Fruit fly (Drosophila melanogaster) whole organism, embryonic: ENCODE data around the gene CG18281.
A peak's percentile ranks its signal among the peaks of the same experiment; 100 is the strongest.

ENCODE experiments used
- Atf3 ChIP-seq: fragments of 200-800 bp; sonication (Bioruptor generic); optimal IDR thresholded peaks from 3 replicates; lab custom pipeline; 2016; ENCODE audit warnings: missing biosample characterization, missing genetic modification characterization
- C15 ChIP-seq: fragments of 200-800 bp; sonication (Bioruptor generic); IDR thresholded peaks from 3 replicates; pipeline ENCODE4 v1.3.6; 2022; ENCODE audit warnings: missing biosample characterization, missing genetic modification characterization
- CG10979 ChIP-seq: fragments of 200-800 bp; sonication (Bioruptor generic); optimal IDR thresholded peaks from 2 replicates; lab custom pipeline; 2018; ENCODE audit warnings: missing biosample characterization, mild to moderate bottlenecking, missing genetic modification characterization, moderate library complexity
- CG12942 ChIP-seq: fragments of 200-800 bp; sonication (Bioruptor generic); optimal IDR thresholded peaks from 3 replicates; lab custom pipeline; 2016; ENCODE audit warnings: missing biosample characterization, missing genetic modification characterization
- CG13775 ChIP-seq: fragments of 200-800 bp; sonication (Bioruptor generic); optimal IDR thresholded peaks from 3 replicates; lab custom pipeline; 2017; ENCODE audit warnings: missing biosample characterization, mild to moderate bottlenecking, missing genetic modification characterization
- CG14014 ChIP-seq: fragments of 200-800 bp; sonication (Bioruptor generic); IDR thresholded peaks from 2 replicates; pipeline ENCODE4 v1.3.6; 2022; ENCODE audit warnings: missing biosample characterization, missing genetic modification characterization
- CG1647 ChIP-seq: fragments of 200-800 bp; sonication (Bioruptor generic); optimal IDR thresholded peaks from 3 replicates; lab custom pipeline; 2016; ENCODE audit warnings: missing biosample characterization, missing genetic modification characterization
- CG16779 ChIP-seq: fragments of 200-800 bp; sonication (Bioruptor generic); IDR thresholded peaks from 2 replicates; pipeline ENCODE4 v1.3.6; 2022; ENCODE audit warnings: missing biosample characterization, missing genetic modification characterization
- CG17568 ChIP-seq: fragments of 200-800 bp; sonication (Bioruptor generic); optimal IDR thresholded peaks from 2 replicates; lab custom pipeline; 2018; ENCODE audit warnings: missing biosample characterization, mild to moderate bottlenecking, missing genetic modification characterization, moderate library complexity
- CG17802 ChIP-seq: fragments of 200-800 bp; sonication (Bioruptor generic); optimal IDR thresholded peaks from 2 replicates; lab custom pipeline; 2018; ENCODE audit warnings: missing biosample characterization, mild to moderate bottlenecking, missing genetic modification characterization, moderate library complexity
- CG18476 ChIP-seq: fragments of 200-800 bp; sonication (Bioruptor generic); optimal IDR thresholded peaks from 2 replicates; lab custom pipeline; 2016; ENCODE audit warnings: missing biosample characterization, mild to moderate bottlenecking, missing genetic modification characterization
- CG2199 ChIP-seq: fragments of 200-800 bp; sonication (Bioruptor generic); IDR thresholded peaks from 3 replicates; pipeline ENCODE4 v1.3.6; 2022; ENCODE audit warnings: missing biosample characterization, missing genetic modification characterization
- CG2889 ChIP-seq: fragments of 200-800 bp; sonication (Bioruptor generic); IDR thresholded peaks from 3 replicates; pipeline ENCODE4 v1.3.6; 2022; ENCODE audit warnings: missing biosample characterization, missing genetic modification characterization
- CG32532 ChIP-seq: fragments of 200-800 bp; sonication (Bioruptor generic); IDR thresholded peaks from 2 replicates; pipeline ENCODE4 v1.3.6; 2022; ENCODE audit warnings: missing biosample characterization, missing genetic modification characterization
- CG6683 ChIP-seq: fragments of 200-800 bp; sonication (Bioruptor generic); optimal IDR thresholded peaks from 2 replicates; lab custom pipeline; 2017; ENCODE audit warnings: missing biosample characterization, mild to moderate bottlenecking, missing genetic modification characterization, missing genetic modification reagents
- CG6791 ChIP-seq: fragments of 200-800 bp; sonication (Bioruptor generic); IDR thresholded peaks from 3 replicates; pipeline ENCODE4 v1.3.6; 2022; ENCODE audit warnings: missing biosample characterization, missing genetic modification characterization; ENCODE audit not compliant: partially characterized antibody
- CG8290 ChIP-seq, 3 experiments: fragments of 200-800 bp; sonication (Bioruptor generic); optimal IDR thresholded peaks; 2 replicates each; lab custom pipeline; 2016 to 2019; ENCODE audit warnings: missing biosample characterization in 3 of 3, missing genetic modification characterization in 3 of 3, mild to moderate bottlenecking in 2 of 3, moderate library complexity in 1 of 3
- CkIIα-i1 ChIP-seq: fragments of 200-800 bp; sonication (Bioruptor generic); IDR thresholded peaks from 2 replicates; pipeline ENCODE4 v1.3.6; 2022; ENCODE audit warnings: missing biosample characterization, missing genetic modification characterization
- D19A ChIP-seq: fragments of 200-800 bp; optimal IDR thresholded peaks from 3 replicates; lab custom pipeline; 2019; ENCODE audit warnings: missing biosample characterization, mild to moderate bottlenecking, missing genetic modification characterization, moderate library complexity
- Dad ChIP-seq: fragments of 200-800 bp; sonication (Bioruptor generic); optimal IDR thresholded peaks from 3 replicates; lab custom pipeline; 2016; ENCODE audit warnings: missing biosample characterization, missing genetic modification characterization
- E2f1 ChIP-seq: fragments of 200-800 bp; sonication (Bioruptor generic); IDR thresholded peaks from 2 replicates; pipeline ENCODE4 v1.3.6; 2022; ENCODE audit warnings: missing biosample characterization, missing genetic modification characterization
- Ets65A ChIP-seq: fragments of 200-800 bp; sonication (Bioruptor generic); peaks from one replicate; lab custom pipeline; 2016; ENCODE audit warnings: missing biosample characterization, missing genetic modification characterization
- Hmr ChIP-seq: fragments of 200-800 bp; sonication (Bioruptor generic); optimal IDR thresholded peaks from 3 replicates; lab custom pipeline; 2017; ENCODE audit warnings: mild to moderate bottlenecking, missing biosample characterization, missing genetic modification reagents, missing genetic modification characterization
- Hsf ChIP-seq: fragments of 200-800 bp; sonication (Bioruptor generic); optimal IDR thresholded peaks from 3 replicates; lab custom pipeline; 2016; ENCODE audit warnings: missing biosample characterization, missing genetic modification characterization
- Med ChIP-seq: fragments of 200-800 bp; sonication (Bioruptor generic); peaks from one replicate; lab custom pipeline; 2016; ENCODE audit warnings: missing biosample characterization, missing genetic modification characterization, mild to moderate bottlenecking, inconsistent platforms, moderate library complexity
- Pdp1 ChIP-seq, 2 experiments: fragments of 200-800 bp; sonication (Bioruptor generic); optimal IDR thresholded peaks; 3 replicates each; lab custom pipeline; 2016; ENCODE audit warnings: missing biosample characterization in 2 of 2, missing genetic modification characterization in 2 of 2, mild to moderate bottlenecking in 1 of 2, moderate library complexity in 1 of 2
- Side ChIP-seq: fragments of 200-800 bp; sonication (Bioruptor generic); optimal IDR thresholded peaks from 2 replicates; lab custom pipeline; 2016; ENCODE audit warnings: missing biosample characterization, missing genetic modification characterization
- Sox100B ChIP-seq: fragments of 200-800 bp; sonication (Bioruptor generic); optimal IDR thresholded peaks from 3 replicates; lab custom pipeline; 2018; ENCODE audit warnings: missing biosample characterization, mild to moderate bottlenecking, missing genetic modification characterization
- bbx ChIP-seq: fragments of 200-800 bp; sonication (Bioruptor generic); IDR thresholded peaks from 2 replicates; pipeline ENCODE4 v1.3.6; 2022; ENCODE audit warnings: missing biosample characterization, missing genetic modification characterization; ENCODE audit not compliant: partially characterized antibody
- chinmo ChIP-seq: fragments of 200-800 bp; sonication (Bioruptor generic); IDR thresholded peaks from 4 replicates; pipeline ENCODE4 v1.3.6; 2022; ENCODE audit warnings: missing biosample characterization, missing genetic modification characterization; ENCODE audit not compliant: partially characterized antibody
- dan ChIP-seq: fragments of 200-800 bp; sonication (Bioruptor generic); IDR thresholded peaks from 2 replicates; pipeline ENCODE4 v1.3.6; 2022; ENCODE audit warnings: missing biosample characterization, missing genetic modification characterization
- dpn ChIP-seq, 2 experiments: fragments of 200-800 bp; sonication (Bioruptor generic); optimal IDR thresholded peaks; 3 replicates each; lab custom pipeline; 2016; ENCODE audit warnings: missing biosample characterization in 2 of 2, missing genetic modification characterization in 2 of 2
- fd64A ChIP-seq: fragments of 200-800 bp; sonication (Bioruptor generic); optimal IDR thresholded peaks from 3 replicates; lab custom pipeline; 2018; ENCODE audit warnings: missing biosample characterization, mild to moderate bottlenecking, missing genetic modification characterization
- gcm ChIP-seq: fragments of 200-800 bp; sonication (Bioruptor generic); optimal IDR thresholded peaks from 2 replicates; lab custom pipeline; 2019; ENCODE audit warnings: missing biosample characterization, mild to moderate bottlenecking, missing genetic modification characterization, moderate library complexity
- insv ChIP-seq, 2 experiments: fragments of 200-800 bp; sonication (Bioruptor generic); optimal IDR thresholded peaks; 3 replicates each; lab custom pipeline; 2016 to 2018; ENCODE audit warnings: missing biosample characterization in 2 of 2, missing genetic modification characterization in 2 of 2
- kni ChIP-seq: fragments of 200-800 bp; sonication (Bioruptor generic); optimal IDR thresholded peaks from 3 replicates; lab custom pipeline; 2017; ENCODE audit warnings: mild to moderate bottlenecking, missing biosample characterization, missing genetic modification reagents, missing genetic modification characterization
- mirr ChIP-seq: fragments of 200-800 bp; sonication (Bioruptor generic); optimal IDR thresholded peaks from 3 replicates; lab custom pipeline; 2018; ENCODE audit warnings: missing biosample characterization, mild to moderate bottlenecking, missing genetic modification characterization
- odd ChIP-seq: fragments of 200-800 bp; sonication (Bioruptor generic); optimal IDR thresholded peaks from 2 replicates; lab custom pipeline; 2017; ENCODE audit warnings: missing biosample characterization, mild to moderate bottlenecking, missing genetic modification characterization
- row ChIP-seq: fragments of 200-800 bp; sonication (Bioruptor generic); IDR thresholded peaks from 3 replicates; pipeline ENCODE4 v1.3.6; 2022; ENCODE audit warnings: missing biosample characterization, missing genetic modification characterization
- sens ChIP-seq: fragments of 200-800 bp; sonication (Bioruptor generic); peaks from one replicate; lab custom pipeline; 2016; ENCODE audit warnings: missing biosample characterization, missing genetic modification characterization
- sim ChIP-seq: fragments of 200-800 bp; sonication (Bioruptor generic); IDR thresholded peaks from 2 replicates; pipeline ENCODE4 v1.3.6; 2022; ENCODE audit warnings: missing biosample characterization, missing genetic modification characterization
- so ChIP-seq: fragments of 200-800 bp; sonication (Bioruptor generic); IDR thresholded peaks from 3 replicates; pipeline ENCODE4 v1.3.6; 2022; ENCODE audit warnings: missing biosample characterization, missing genetic modification characterization
- ttk ChIP-seq: fragments of 200-800 bp; sonication (Bioruptor generic); IDR thresholded peaks from 2 replicates; pipeline ENCODE4 v2.1.2; 2022; ENCODE audit warnings: missing biosample characterization, missing genetic modification characterization
- twi ChIP-seq: fragments of 200-800 bp; optimal IDR thresholded peaks from 2 replicates; lab custom pipeline; 2019; ENCODE audit warnings: missing biosample characterization, mild to moderate bottlenecking, missing genetic modification characterization, moderate library complexity
- unc-4 ChIP-seq: fragments of 200-800 bp; sonication (Bioruptor generic); IDR thresholded peaks from 2 replicates; pipeline ENCODE4 v1.3.6; 2022; ENCODE audit warnings: missing biosample characterization, missing genetic modification characterization; ENCODE audit not compliant: partially characterized antibody

The CG18281 gene

DNA sequence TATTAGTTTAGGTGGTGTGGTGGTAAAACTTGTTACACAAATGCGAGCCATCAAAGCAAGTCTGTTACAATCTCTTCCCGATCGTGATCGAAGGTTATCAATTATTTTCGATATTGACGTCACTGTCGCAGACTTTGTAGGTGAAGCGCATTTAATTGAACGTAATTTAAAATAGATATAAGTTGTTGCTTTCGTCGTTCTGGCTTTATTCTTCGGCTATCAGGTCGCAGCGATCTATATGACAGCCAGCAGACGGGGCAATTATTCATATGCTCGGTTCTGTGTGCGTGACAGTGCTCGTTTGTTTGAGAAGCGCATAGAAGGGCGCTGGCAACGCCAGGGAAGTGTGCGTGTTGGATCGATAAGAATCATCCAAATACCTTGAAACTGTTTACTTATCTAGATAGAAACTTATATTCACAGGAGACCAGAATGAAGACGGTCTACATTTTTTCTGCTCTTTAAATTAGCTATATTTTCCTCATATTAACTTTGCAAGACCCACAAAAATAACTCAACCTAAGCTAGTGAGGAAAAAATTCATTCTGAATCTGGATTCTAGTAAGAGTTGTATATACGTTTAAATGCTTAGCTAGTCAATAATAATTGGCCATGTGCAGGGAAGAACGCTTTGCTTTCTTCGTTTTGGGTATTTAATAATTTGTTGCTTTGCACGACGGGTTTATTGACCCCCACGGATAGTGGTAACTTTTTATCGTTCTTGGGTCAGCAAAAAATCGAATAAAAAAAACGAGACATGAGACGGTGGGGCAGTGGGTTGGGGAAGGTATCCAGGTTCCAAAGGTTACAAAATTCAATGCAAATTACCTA lies 30.9 kb downstream of the CG18281 start (continued):
- TF ChIP-seq Hmr (GFP tag; lab: Kevin White, UChicago) (peak; percentile 14), Atf3 (GFP tag; lab: Kevin White, UChicago) (no peak), E2f1 (GFP tag; lab: Robert Waterston, UW) (no peak), Ets65A (GFP tag; lab: Kevin White, UChicago) (peak; percentile 60), chinmo (GFP tag; lab: Robert Waterston, UW) (0 out of 4 replicates have a peak, but pooled peaks have one; percentile 40)
- TF ChIP-seq, all 482 proteins: peak for 16

DNA sequence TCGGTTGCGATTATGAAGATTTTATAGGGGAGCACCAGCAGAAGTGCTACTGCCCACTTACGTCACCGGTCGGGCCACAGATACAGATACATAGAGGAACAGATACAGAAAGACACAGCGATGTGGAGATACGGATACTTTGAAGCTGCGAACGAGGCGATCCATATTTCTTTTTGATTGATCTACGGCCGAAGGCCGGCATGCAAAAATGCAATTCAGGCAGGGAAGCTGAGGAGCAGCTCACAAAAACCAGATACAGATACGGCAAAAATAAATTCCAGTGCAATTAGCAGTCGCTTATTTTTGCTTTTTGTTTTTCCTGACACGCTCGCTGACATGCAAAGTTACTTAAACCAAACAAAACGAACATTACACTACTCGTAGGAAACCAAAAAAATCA lies 31.6 kb downstream of the CG18281 start:
- TF ChIP-seq Pdp1 (GFP tag; optimal IDR thresholded peaks at IDR 0.05; lab: Kevin White, UChicago) (peak in 1 of 2 experiments; percentile 39), unc-4 (no peak), Side (GFP tag; lab: Kevin White, UChicago) (no peak), Sox100B (GFP tag; lab: Kevin White, UChicago) (no peak), sens (GFP tag; lab: Kevin White, UChicago) (no peak), dan (GFP tag; lab: Robert Waterston, UW) (no peak), dpn (GFP tag; optimal IDR thresholded peaks at IDR 0.05; lab: Kevin White, UChicago) (no peak), sim (no peak), so (no peak), C15 (GFP tag; lab: Robert Waterston, UW) (no peak), Ets65A (GFP tag; lab: Kevin White, UChicago) (peak; percentile 2), CG6791 (GFP tag; lab: Robert Waterston, UW) (peak; percentile 57; the same call in 1 of the 3 replicates), gcm (GFP tag; lab: Kevin White, UChicago) (peak; percentile 29), CG32532 (GFP tag; lab: Robert Waterston, UW) (peak; percentile 36; the same call in 1 of the 2 replicates), CG2889 (GFP tag; lab: Robert Waterston, UW) (no peak), chinmo (GFP tag; lab: Robert Waterston, UW) (0 out of 4 replicates have a peak, but pooled peaks have one; percentile 46)

DNA sequence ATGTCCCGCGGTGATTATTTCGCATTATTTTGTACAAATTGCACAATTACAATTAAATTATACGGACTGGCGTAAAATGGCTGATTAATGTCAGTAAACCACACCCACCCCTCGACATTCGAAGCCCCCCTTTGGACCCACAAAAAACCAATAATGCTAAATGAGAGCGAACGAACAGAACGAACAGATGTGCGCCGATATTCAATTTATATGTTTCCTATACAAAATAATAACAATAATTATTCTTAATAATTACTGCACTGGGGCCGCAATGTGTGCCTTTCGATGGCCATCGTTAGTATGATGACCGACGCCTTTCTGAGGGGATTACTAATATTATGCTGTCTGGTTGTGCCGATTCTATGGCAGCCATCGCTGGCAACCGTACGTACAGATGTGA lies 33.8 kb downstream of the CG18281 start, which contains the start of gene CG13250:
TSS of gene CG13250 (plus strand) at position 301 of the 400 bp plus-strand sequence.
- no peak for TF ChIP-seq CG10979 (tag; lab: Kevin White, UChicago)
- no peak for TF ChIP-seq insv (GFP tag; optimal IDR thresholded peaks at IDR 0.05; lab: Kevin White, UChicago)
- TF ChIP-seq Dad (GFP tag; lab: Kevin White, UChicago), result no peak
- TF ChIP-seq CG6683 (GFP tag; lab: Kevin White, UChicago), result no peak
- no peak for TF ChIP-seq CG12942 (GFP tag; lab: Kevin White, UChicago)
- no peak for TF ChIP-seq bbx (GFP tag; lab: Robert Waterston, UW)
- no peak for TF ChIP-seq CG14014 (GFP tag; lab: Robert Waterston, UW)
- no peak for TF ChIP-seq mirr
- no peak for TF ChIP-seq unc-4
- no peak for TF ChIP-seq ttk
- TF ChIP-seq CG13775 (GFP tag; lab: Kevin White, UChicago), result no peak
- TF ChIP-seq CG17802 (tag; lab: Kevin White, UChicago), result no peak
- TF ChIP-seq odd (GFP tag; lab: Kevin White, UChicago), result no peak
- TF ChIP-seq fd64A (GFP tag; lab: Kevin White, UChicago), result no peak
- no peak for TF ChIP-seq CG16779 (GFP tag; lab: Robert Waterston, UW)

DNA sequence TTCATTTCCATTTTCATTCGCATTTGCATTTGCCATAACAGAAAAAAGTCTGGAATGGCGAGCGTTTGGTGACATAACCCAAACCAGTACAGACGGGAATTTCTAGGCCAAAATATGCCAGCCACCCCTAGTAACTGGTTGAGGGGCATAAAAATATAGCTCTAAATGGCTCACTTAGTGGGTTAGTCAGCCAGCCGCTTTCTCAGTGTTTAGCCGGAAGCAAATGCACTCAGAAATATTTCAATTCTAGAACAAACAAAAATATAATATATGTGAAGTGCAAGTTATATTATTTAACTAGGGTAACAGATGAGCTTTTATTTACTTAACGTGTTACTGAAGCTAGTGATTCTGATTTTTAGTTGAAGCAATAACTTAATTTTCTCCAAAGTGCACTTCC lies 37.3 kb downstream of the CG18281 start:
- TF ChIP-seq Atf3 (GFP tag; lab: Kevin White, UChicago) (no peak), CG2199 (GFP tag; lab: Robert Waterston, UW) (no peak), CG1647 (GFP tag; lab: Kevin White, UChicago) (no peak), Hsf (GFP tag; lab: Kevin White, UChicago) (no peak), CG17568 (GFP tag; lab: Kevin White, UChicago) (no peak), D19A (tag; lab: Kevin White, UChicago) (no peak), row (GFP tag; lab: Robert Waterston, UW) (no peak), CkIIα-i1 (GFP tag; lab: Robert Waterston, UW) (no peak), twi (tag; lab: Kevin White, UChicago) (no peak), Med (peak; percentile 62), CG8290 (GFP tag; optimal IDR thresholded peaks at IDR 0.05; lab: Kevin White, UChicago) (no peak), CG8290 (tag; optimal IDR thresholded peaks at IDR 0.05; lab: Kevin White, UChicago) (no peak), kni (GFP tag; lab: Kevin White, UChicago) (no peak), CG18476 (GFP tag; lab: Kevin White, UChicago) (no peak)
